Worm (Caenorhabditis elegans): ENCODE measurements around the gene clec-265.

The clec-265 gene

ce11 chrX:3057656-3058055, 26.1 kb downstream of the clec-265 start:
- TF ChIP-seq him-1 (tag; optimal IDR thresholded peaks at IDR 0.05) (no peak), dao-5 (tag; optimal IDR thresholded peaks at IDR 0.05) (no peak), W03F9.2 (tag; optimal IDR thresholded peaks at IDR 0.05) (no peak)

- TF ChIP-seq dao-5 (tag; optimal IDR thresholded peaks at IDR 0.05): no peak
- no peak for TF ChIP-seq W03F9.2 (tag; optimal IDR thresholded peaks at IDR 0.05)
- TF ChIP-seq him-1 (tag; optimal IDR thresholded peaks at IDR 0.05): no peak
Observed at ce11 chrX:3059299-3059698, 27.7 kb downstream of the clec-265 start, which contains the start of gene rsef-1. Gene rsef-1 (minus strand): TSS chrX:3059399.

- TF ChIP-seq him-1 (tag; optimal IDR thresholded peaks at IDR 0.05) (no peak), dao-5 (tag; optimal IDR thresholded peaks at IDR 0.05) (no peak), W03F9.2 (tag; optimal IDR thresholded peaks at IDR 0.05) (no peak)
Observed at ce11 chrX:3061698-3062097, 30.1 kb downstream of the clec-265 start.

ce11 chrX:3063274-3063673, 31.7 kb downstream of the clec-265 start, which contains the start of gene ceh-30:
Gene ceh-30 (plus strand): TSS chrX:3063574.
- TF ChIP-seq him-1 (tag; optimal IDR thresholded peaks at IDR 0.05): no peak

- TF ChIP-seq him-1 (tag; optimal IDR thresholded peaks at IDR 0.05) (no peak), W03F9.2 (tag; optimal IDR thresholded peaks at IDR 0.05) (no peak), dao-5 (tag; optimal IDR thresholded peaks at IDR 0.05) (no peak)
Observed at ce11 chrX:3067052-3067451, 35.5 kb downstream of the clec-265 start.

DNA sequence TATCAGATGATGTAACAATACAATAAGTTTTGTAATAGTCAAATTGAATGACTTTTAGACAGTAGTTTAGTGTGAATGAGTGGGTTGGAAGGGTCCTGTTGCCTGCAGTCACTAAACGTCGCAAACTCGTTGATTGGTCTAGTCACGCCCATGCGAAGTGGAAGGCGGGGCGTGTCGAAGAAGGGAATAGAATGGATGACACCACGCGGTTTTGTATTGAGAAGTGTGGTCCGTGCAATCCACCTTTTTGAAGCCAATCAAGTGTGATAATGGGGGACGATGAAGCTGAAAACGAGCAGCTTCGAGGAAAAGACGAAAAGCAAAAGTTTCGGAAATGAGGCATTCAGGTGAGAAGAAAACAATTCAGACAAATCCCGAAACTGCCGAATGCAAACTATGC, 38.7 kb downstream of the clec-265 start, which contains the start of gene ceh-31:
Gene ceh-31 (minus strand): TSS at position 101 of the 400 bp plus-strand sequence.
- no peak for TF ChIP-seq dao-5 (tag; optimal IDR thresholded peaks at IDR 0.05)
- no peak for TF ChIP-seq W03F9.2 (tag; optimal IDR thresholded peaks at IDR 0.05)
- TF ChIP-seq him-1 (tag; optimal IDR thresholded peaks at IDR 0.05): no peak

ce11 chrX:3080825-3081224, 49.2 kb downstream of the clec-265 start, which contains the start of gene twk-16:
Gene twk-16 (plus strand): TSS chrX:3081125.
- no peak for TF ChIP-seq him-1 (tag; optimal IDR thresholded peaks at IDR 0.05)
- TF ChIP-seq W03F9.2 (tag; optimal IDR thresholded peaks at IDR 0.05): no peak
- no peak for TF ChIP-seq dao-5 (tag; optimal IDR thresholded peaks at IDR 0.05)

Data from whole organism, L4/young adult.